Worm (Caenorhabditis elegans) whole organism, L4 larva: Measurements from ENCODE around the gene nuo-4.

Experiments
- D1046.2 ChIP-seq: fragments of 200-800 bp; sonication (Bioruptor generic); IDR thresholded peaks from 2 replicates; pipeline ENCODE4 v1.3.6; 2022; ENCODE audit warnings: missing genetic modification characterization, missing compliant biosample characterization
- F10B5.3 ChIP-seq: sonication (generic microtip); optimal IDR thresholded peaks from 2 replicates; lab custom pipeline; 2016; ENCODE audit warnings: mild to moderate bottlenecking, missing genetic modification characterization, missing compliant biosample characterization
- F37D6.2 ChIP-seq: sonication (generic microtip); optimal IDR thresholded peaks from 2 replicates; lab custom pipeline; 2016; ENCODE audit warnings: mild to moderate bottlenecking, missing genetic modification characterization, missing compliant biosample characterization
- F44E2.7 ChIP-seq: fragments of 200-800 bp; sonication (Bioruptor generic); IDR thresholded peaks from 2 replicates; pipeline ENCODE4 v2.1.2; 2022; ENCODE audit warnings: missing genetic modification characterization, missing compliant biosample characterization
- R02D3.7 ChIP-seq: fragments of 150-350 bp; sonication (generic microtip); optimal IDR thresholded peaks from 3 replicates; lab custom pipeline; 2014; ENCODE audit warnings: missing biosample characterization, missing genetic modification characterization
- T26A8.4 ChIP-seq: fragments of 200-800 bp; sonication (Bioruptor generic); IDR thresholded peaks from 2 replicates; pipeline ENCODE4 v1.3.6; 2022; ENCODE audit warnings: missing genetic modification characterization, missing compliant biosample characterization
- Y105C5A.15 ChIP-seq: fragments of 200-800 bp; sonication (Bioruptor generic); IDR thresholded peaks from 2 replicates; pipeline ENCODE4 v1.3.6; 2022; ENCODE audit warnings: missing genetic modification characterization, missing compliant biosample characterization
- Y75B8A.6 ChIP-seq: fragments of 200-800 bp; sonication (Bioruptor generic); IDR thresholded peaks from 2 replicates; pipeline ENCODE4 v1.3.6; 2022; ENCODE audit warnings: missing genetic modification reagents, missing genetic modification characterization, missing compliant biosample characterization
- ZK337.2 ChIP-seq: fragments of 200-800 bp; sonication (Bioruptor generic); IDR thresholded peaks from 2 replicates; pipeline ENCODE4 v1.3.6; 2022; ENCODE audit warnings: missing genetic modification reagents, missing genetic modification characterization, missing compliant biosample characterization
- aly-2 ChIP-seq: sonication (generic microtip); optimal IDR thresholded peaks from 2 replicates; lab custom pipeline; 2018; ENCODE audit warnings: missing biosample characterization, missing genetic modification characterization
- ceh-32 ChIP-seq: sonication (generic microtip); optimal IDR thresholded peaks from 2 replicates; lab custom pipeline; 2016; ENCODE audit warnings: mild to moderate bottlenecking, missing genetic modification characterization, missing compliant biosample characterization; ENCODE audit not compliant: poor library complexity
- ceh-82 ChIP-seq: sonication (generic microtip); optimal IDR thresholded peaks from 2 replicates; lab custom pipeline; 2017; ENCODE audit warnings: missing biosample characterization, missing genetic modification characterization
- ctbp-1 ChIP-seq: fragments of 200-800 bp; sonication (Bioruptor generic); IDR thresholded peaks from 2 replicates; pipeline ENCODE4 v1.3.6; 2022; ENCODE audit warnings: missing genetic modification reagents, missing genetic modification characterization, missing compliant biosample characterization
- daf-16 ChIP-seq, 3 experiments: sonication (generic microtip); optimal IDR thresholded peaks; 2 replicates each; lab custom pipeline; 2016 to 2017; ENCODE audit warnings: missing genetic modification characterization in 3 of 3, missing genetic modification reagents in 3 of 3, mild to moderate bottlenecking in 2 of 3, missing compliant biosample characterization in 2 of 3, missing biosample characterization in 1 of 3, moderate library complexity in 1 of 3
- daf-8 ChIP-seq: fragments of 200-800 bp; sonication (Bioruptor generic); IDR thresholded peaks from 2 replicates; pipeline ENCODE4 v1.3.6; 2022; ENCODE audit warnings: missing genetic modification characterization, missing compliant biosample characterization
- dmd-8 ChIP-seq: fragments of 200-800 bp; sonication (Bioruptor generic); IDR thresholded peaks from 2 replicates; pipeline ENCODE4 v1.3.6; 2022; ENCODE audit warnings: missing genetic modification characterization, missing compliant biosample characterization
- dmd-9 ChIP-seq: fragments of 200-800 bp; sonication (Bioruptor generic); IDR thresholded peaks from 2 replicates; pipeline ENCODE4 v1.3.6; 2022; ENCODE audit warnings: missing genetic modification reagents, missing genetic modification characterization, missing compliant biosample characterization
- duxl-1 ChIP-seq: sonication (generic microtip); optimal IDR thresholded peaks from 2 replicates; lab custom pipeline; 2016; ENCODE audit warnings: mild to moderate bottlenecking, missing genetic modification characterization, moderate library complexity, missing compliant biosample characterization; ENCODE audit not compliant: poor library complexity
- dve-1 ChIP-seq: sonication (generic microtip); optimal IDR thresholded peaks from 2 replicates; lab custom pipeline; 2017; ENCODE audit warnings: antibody characterized with exemption, mild to moderate bottlenecking, missing genetic modification characterization, missing compliant biosample characterization; ENCODE audit not compliant: insufficient read depth
- hif-1 ChIP-seq, 2 experiments: sonication (generic microtip); optimal IDR thresholded peaks; 2 replicates each; lab custom pipeline; 2016 to 2017; ENCODE audit warnings: missing compliant biosample characterization in 2 of 2, missing genetic modification characterization in 2 of 2, missing genetic modification reagents in 2 of 2, missing genotype in 2 of 2, mild to moderate bottlenecking in 1 of 2
- hmg-1.1 ChIP-seq: fragments of 200-800 bp; sonication (Bioruptor generic); IDR thresholded peaks from 2 replicates; pipeline ENCODE4 v1.3.6; 2022; ENCODE audit warnings: missing genetic modification reagents, missing genetic modification characterization, missing compliant biosample characterization
- lim-7 ChIP-seq: fragments of 200-800 bp; sonication (Bioruptor generic); IDR thresholded peaks from 2 replicates; pipeline ENCODE4 v1.3.6; 2022; ENCODE audit warnings: missing genetic modification characterization, missing compliant biosample characterization
- lin-1 ChIP-seq: fragments of 200-800 bp; sonication (Bioruptor generic); IDR thresholded peaks from 2 replicates; pipeline ENCODE4 v1.3.6; 2022; ENCODE audit warnings: missing genetic modification reagents, missing genetic modification characterization, missing compliant biosample characterization
- lin-15B ChIP-seq: fragments of 150-350 bp; sonication (generic microtip); optimal IDR thresholded peaks from 3 replicates; lab custom pipeline; 2014; ENCODE audit warnings: missing biosample characterization, missing genetic modification characterization
- lin-29 ChIP-seq: fragments of 200-800 bp; sonication (Bioruptor generic); IDR thresholded peaks from 2 replicates; pipeline ENCODE4 v1.3.6; 2022; ENCODE audit warnings: missing genetic modification reagents, missing genetic modification characterization, missing compliant biosample characterization
- lin-39 ChIP-seq: fragments of 150-350 bp; optimal IDR thresholded peaks from 2 replicates; lab custom pipeline; 2014; ENCODE audit warnings: missing biosample characterization, missing genetic modification reagents, missing genetic modification characterization
- lsy-2 ChIP-seq, 2 experiments: fragments of 150-350 bp in 1 of 2; sonication (generic microtip) in 1 of 2; optimal IDR thresholded peaks; 2 replicates each; lab custom pipeline; 2014 to 2017; ENCODE audit warnings: missing biosample characterization in 2 of 2, missing genetic modification characterization in 2 of 2
- madf-5 ChIP-seq, 2 experiments: fragments of 200-800 bp; sonication (Bioruptor generic); IDR thresholded peaks; 2 replicates each; pipeline ENCODE4 v1.3.6; 2022; ENCODE audit warnings: missing compliant biosample characterization in 2 of 2, missing genetic modification characterization in 2 of 2
- mes-2 ChIP-seq: sonication (generic microtip); optimal IDR thresholded peaks from 2 replicates; lab custom pipeline; 2016; ENCODE audit warnings: missing genotype, mild to moderate bottlenecking, missing genetic modification characterization, missing compliant biosample characterization; ENCODE audit not compliant: poor library complexity, severe bottlenecking
- mxl-3 ChIP-seq: fragments of 200-800 bp; sonication (Bioruptor generic); optimal IDR thresholded peaks from 2 replicates; lab custom pipeline; 2018; ENCODE audit warnings: mild to moderate bottlenecking, missing genetic modification characterization, missing compliant biosample characterization
- nhr-10 ChIP-seq: fragments of 150-350 bp; optimal IDR thresholded peaks from 2 replicates; lab custom pipeline; 2014; ENCODE audit warnings: missing biosample characterization, missing genetic modification characterization
- nhr-111 ChIP-seq: fragments of 200-800 bp; sonication (Bioruptor generic); optimal IDR thresholded peaks from 2 replicates; lab custom pipeline; 2018; ENCODE audit warnings: mild to moderate bottlenecking, missing genetic modification characterization, missing compliant biosample characterization
- nhr-25 ChIP-seq: sonication (generic microtip); optimal IDR thresholded peaks from 2 replicates; lab custom pipeline; 2017; ENCODE audit warnings: missing genetic modification characterization, mild to moderate bottlenecking, missing compliant biosample characterization, antibody characterized with exemption, moderate library complexity, borderline replicate concordance; ENCODE audit not compliant: insufficient read depth
- nhr-28 ChIP-seq: fragments of 150-350 bp; optimal IDR thresholded peaks from 2 replicates; lab custom pipeline; 2014; ENCODE audit warnings: missing biosample characterization, missing genetic modification characterization
- nhr-42 ChIP-seq: fragments of 200-800 bp; sonication (Bioruptor generic); IDR thresholded peaks from 2 replicates; pipeline ENCODE4 v1.3.6; 2022; ENCODE audit warnings: missing genetic modification characterization, missing compliant biosample characterization
- nhr-6 ChIP-seq: fragments of 150-350 bp; optimal IDR thresholded peaks from 2 replicates; lab custom pipeline; 2014; ENCODE audit warnings: missing biosample characterization, missing genetic modification characterization
- nhr-76 ChIP-seq: fragments of 150-350 bp; optimal IDR thresholded peaks from 2 replicates; lab custom pipeline; 2014; ENCODE audit warnings: missing biosample characterization, missing genetic modification characterization
- rbr-2 ChIP-seq: sonication (generic microtip); optimal IDR thresholded peaks from 2 replicates; lab custom pipeline; 2016; ENCODE audit warnings: missing genotype, missing genetic modification characterization, missing compliant biosample characterization
- sdz-12 ChIP-seq: fragments of 200-800 bp; sonication (Bioruptor generic); optimal IDR thresholded peaks from 2 replicates; lab custom pipeline; 2018; ENCODE audit warnings: mild to moderate bottlenecking, missing genetic modification characterization, missing compliant biosample characterization
- set-16 ChIP-seq: fragments of 200-800 bp; sonication (Bioruptor generic); IDR thresholded peaks from 2 replicates; pipeline ENCODE4 v1.3.6; 2022; ENCODE audit warnings: missing genetic modification reagents, missing genetic modification characterization, missing compliant biosample characterization
- skn-1 ChIP-seq: fragments of 150-350 bp; optimal IDR thresholded peaks from 2 replicates; lab custom pipeline; 2014; ENCODE audit warnings: missing biosample characterization, missing genetic modification characterization
- snpc-1.2 ChIP-seq: fragments of 200-800 bp; sonication (Bioruptor generic); IDR thresholded peaks from 2 replicates; pipeline ENCODE4 v1.3.6; 2022; ENCODE audit warnings: missing genetic modification reagents, missing genetic modification characterization, missing compliant biosample characterization
- snpc-4 ChIP-seq: fragments of 150-350 bp; optimal IDR thresholded peaks from 2 replicates; lab custom pipeline; 2014; ENCODE audit warnings: missing biosample characterization, missing genetic modification characterization
- unc-130 ChIP-seq: sonication (generic microtip); optimal IDR thresholded peaks from 2 replicates; lab custom pipeline; 2016; ENCODE audit warnings: missing genetic modification reagents, missing genetic modification characterization, missing compliant biosample characterization
- unc-39 ChIP-seq: sonication (generic microtip); optimal IDR thresholded peaks from 2 replicates; lab custom pipeline; 2017; ENCODE audit warnings: missing biosample characterization, missing genetic modification characterization
- unc-62 ChIP-seq, 3 experiments: fragments of 150-350 bp in 1 of 3; sonication (generic microtip); optimal IDR thresholded peaks in 2 of 3; peaks in 1 of 3; 1 replicate in 1 of 3; 2 replicates in 2 of 3; lab custom pipeline; 2014 to 2017; ENCODE audit warnings: missing biosample characterization in 3 of 3, missing genetic modification characterization in 3 of 3, missing genetic modification reagents in 3 of 3, missing genotype in 1 of 3
- zag-1 ChIP-seq: fragments of 150-350 bp; optimal IDR thresholded peaks from 2 replicates; lab custom pipeline; 2014; ENCODE audit warnings: missing biosample characterization, missing genetic modification characterization
- zfp-2 ChIP-seq: sonication (generic microtip); optimal IDR thresholded peaks from 2 replicates; lab custom pipeline; 2016; ENCODE audit warnings: mild to moderate bottlenecking, missing genetic modification characterization, missing compliant biosample characterization

The nuo-4 gene

ce11 chrIII:7179538-7180301 is 21.1 kb upstream of the nuo-4 start, which contains the start of the genes rps-14 and rpl-36:
TSS of gene rps-14 (minus strand) at chrIII:7179588.
TSS of gene rpl-36 (plus strand) at chrIII:7180251.
- TF ChIP-seq aly-2: no peak
- peak; percentile 59; the same call in 1 of the 2 replicates for TF ChIP-seq T26A8.4 (GFP tag; lab: Robert Waterston, UW)
- TF ChIP-seq D1046.2 (GFP tag; lab: Robert Waterston, UW): no peak
- peak; percentile 17 for TF ChIP-seq snpc-4
- TF ChIP-seq skn-1 (tag; lab: Kevin White, UChicago): no peak
- TF ChIP-seq ceh-32 (tag; lab: Kevin White, UChicago): no peak
- peak; percentile 95 for TF ChIP-seq dve-1 (tag; lab: Kevin White, UChicago)
- no peak for TF ChIP-seq ceh-82 (tag; lab: Kevin White, UChicago)
- TF ChIP-seq lin-15B (tag; lab: Kevin White, UChicago): peak; percentile 34
- no peak for TF ChIP-seq unc-62 (GFP tag; optimal IDR thresholded peaks at IDR 0.05 in 1 of 2; lab: Kevin White, UChicago)
- TF ChIP-seq unc-62 (tag; optimal IDR thresholded peaks at IDR 0.05; lab: Kevin White, UChicago): no peak
- TF ChIP-seq unc-130 (GFP tag; lab: Kevin White, UChicago): no peak
- no peak for TF ChIP-seq set-16
- TF ChIP-seq Y105C5A.15 (GFP tag; lab: Robert Waterston, UW): no peak
- TF ChIP-seq nhr-25 (tag; lab: Kevin White, UChicago): peak; percentile 62
- TF ChIP-seq daf-8 (GFP tag; lab: Robert Waterston, UW): no peak
- TF ChIP-seq lin-39 (tag; lab: Kevin White, UChicago): no peak
- no peak for TF ChIP-seq madf-5 (GFP tag; IDR thresholded peaks at IDR 0.05; lab: Robert Waterston, UW)
- TF ChIP-seq lin-1 (GFP tag; lab: Robert Waterston, UW): no peak
- TF ChIP-seq Y75B8A.6 (GFP tag; lab: Robert Waterston, UW): no peak
- TF ChIP-seq sdz-12: no peak
- no peak for TF ChIP-seq nhr-76
- peak; percentile 62; the same call in 1 of the 2 replicates for TF ChIP-seq hmg-1.1 (GFP tag; lab: Robert Waterston, UW)
- no peak for TF ChIP-seq mxl-3 (GFP tag; lab: Kevin White, UChicago)
- peak; percentile 81 for TF ChIP-seq rbr-2
- TF ChIP-seq lsy-2 (tag; optimal IDR thresholded peaks at IDR 0.05; lab: Kevin White, UChicago): peak; percentile 43 to 96
- TF ChIP-seq lim-7 (GFP tag; lab: Robert Waterston, UW): no peak
- TF ChIP-seq hif-1 (tag; optimal IDR thresholded peaks at IDR 0.05; lab: Kevin White, UChicago): peak in 1 of 2 experiments; percentile 64
- TF ChIP-seq ZK337.2 (GFP tag; lab: Robert Waterston, UW): no peak
- no peak for TF ChIP-seq dmd-9 (GFP tag; lab: Robert Waterston, UW)
- TF ChIP-seq R02D3.7 (tag; lab: Kevin White, UChicago): no peak
- 0 out of 2 replicates have a peak, but pooled peaks have one; percentile 9 for TF ChIP-seq snpc-1.2 (GFP tag; lab: Robert Waterston, UW)
- no peak for TF ChIP-seq unc-39 (tag; lab: Kevin White, UChicago)
- peak in 1 of 2 experiments; percentile 33 for TF ChIP-seq daf-16 (GFP tag; optimal IDR thresholded peaks at IDR 0.05; lab: Kevin White, UChicago)
- peak; percentile 57 for TF ChIP-seq daf-16 (tag; optimal IDR thresholded peaks at IDR 0.05; lab: Kevin White, UChicago)
- TF ChIP-seq F44E2.7 (GFP tag; lab: Robert Waterston, UW): no peak
- TF ChIP-seq nhr-6 (tag; lab: Kevin White, UChicago): peak; percentile 86
- no peak for TF ChIP-seq F10B5.3 (tag; lab: Kevin White, UChicago)
- no peak for TF ChIP-seq zag-1 (tag; lab: Kevin White, UChicago)
- TF ChIP-seq nhr-28 (tag; lab: Kevin White, UChicago): peak; percentile 64
- no peak for TF ChIP-seq nhr-10 (tag; lab: Kevin White, UChicago)
- TF ChIP-seq mes-2: peak; percentile 92
- TF ChIP-seq nhr-42 (GFP tag; lab: Robert Waterston, UW): peak; percentile 53; the same call in 1 of the 2 replicates
- TF ChIP-seq duxl-1: peak; percentile 76
- no peak for TF ChIP-seq ctbp-1 (GFP tag; lab: Robert Waterston, UW)
- peak; percentile 57 for TF ChIP-seq F37D6.2
- peak; percentile 95 for TF ChIP-seq zfp-2 (tag; lab: Kevin White, UChicago)
- no peak for TF ChIP-seq dmd-8 (GFP tag; lab: Robert Waterston, UW)
- no peak for TF ChIP-seq nhr-111 (GFP tag; lab: Kevin White, UChicago)
- TF ChIP-seq lin-29 (GFP tag; lab: Robert Waterston, UW): peak; percentile 12; the same call in 1 of the 2 replicates
